Worm (Caenorhabditis elegans): ENCODE measurements around the gene F41B4.2.

ce11 chrX:6804857-6805256 is 30.2 kb downstream of the F41B4.2 start:
- TF ChIP-seq lin-13 (GFP tag; optimal IDR thresholded peaks at IDR 0.05) (peak; percentile 16), mxl-3 (GFP tag; optimal IDR thresholded peaks at IDR 0.05) (no peak), pha-4 (GFP tag; IDR thresholded peaks at IDR 0.05) (peak; percentile 23; the same call in 1 of the 2 replicates), pha-4 (tag; optimal IDR thresholded peaks at IDR 0.05) (no peak), ztf-11 (tag; optimal IDR thresholded peaks at IDR 0.05) (no peak), ceh-32 (tag; optimal IDR thresholded peaks at IDR 0.05; ENCODE audit: poor library complexity) (no peak), F44E2.7 (GFP tag; IDR thresholded peaks at IDR 0.05) (no peak), snpc-4 (tag; optimal IDR thresholded peaks at IDR 0.05) (no peak), Y75B8A.6 (GFP tag; IDR thresholded peaks at IDR 0.05) (no peak), unc-62 (GFP tag; optimal IDR thresholded peaks at IDR 0.05 in 1 of 2) (no peak), unc-62 (tag; optimal IDR thresholded peaks at IDR 0.05) (no peak), nhr-28 (tag; optimal IDR thresholded peaks at IDR 0.05) (peak; percentile 71), egl-27 (tag; optimal IDR thresholded peaks at IDR 0.05) (no peak), ZK546.5 (tag; optimal IDR thresholded peaks at IDR 0.05) (no peak), dve-1 (tag; optimal IDR thresholded peaks at IDR 0.05; ENCODE audit: insufficient read depth) (peak; percentile 91), Y105C5A.15 (GFP tag; IDR thresholded peaks at IDR 0.05) (no peak)

Measured in whole organism, L4 larva.